Fruit fly (Drosophila melanogaster): ENCODE results near the gene CG32259.

DNA sequence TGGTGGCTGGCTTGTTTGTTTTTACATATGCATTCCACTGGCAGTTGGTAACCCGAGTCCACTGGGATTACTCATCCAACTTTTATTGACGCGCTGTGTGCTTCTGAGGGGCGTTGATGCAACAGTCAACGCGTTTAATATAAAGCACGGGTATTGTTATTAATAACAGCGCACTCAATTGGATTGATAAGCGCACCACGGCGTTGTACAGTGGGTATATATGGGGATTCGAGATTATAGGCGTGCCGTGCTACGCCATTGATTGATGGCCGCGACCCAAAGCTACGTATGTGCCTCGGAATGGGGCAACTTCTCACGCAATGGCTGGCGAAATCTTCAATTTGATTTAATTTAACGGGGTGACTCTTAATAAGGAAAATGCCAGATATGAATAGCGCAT, 38.0 kb downstream of the CG32259 start:
- TF ChIP-seq cnc (optimal IDR thresholded peaks at IDR 0.05) (no peak), Clk (GFP tag; optimal IDR thresholded peaks at IDR 0.05) (no peak), Mnt (GFP tag; optimal IDR thresholded peaks at IDR 0.05) (no peak), CG33017 (tag; optimal IDR thresholded peaks at IDR 0.05) (no peak), CG1620 (GFP tag; optimal IDR thresholded peaks at IDR 0.05) (no peak), Crg-1 (GFP tag; optimal IDR thresholded peaks at IDR 0.05) (no peak), CG5204 (GFP tag; optimal IDR thresholded peaks at IDR 0.05) (no peak), kay (GFP tag; ENCODE audit: borderline replicate concordance) (peak; percentile 94), CG7045 (GFP tag; optimal IDR thresholded peaks at IDR 0.05) (no peak), ovo (GFP tag; optimal IDR thresholded peaks at IDR 0.05) (no peak), pad (GFP tag; optimal IDR thresholded peaks at IDR 0.05) (no peak), bab1 (GFP tag; optimal IDR thresholded peaks at IDR 0.05) (no peak)

All from whole organism, adult.